Fruit fly (Drosophila melanogaster): ENCODE measurements around the gene CAHbeta.

DNA sequence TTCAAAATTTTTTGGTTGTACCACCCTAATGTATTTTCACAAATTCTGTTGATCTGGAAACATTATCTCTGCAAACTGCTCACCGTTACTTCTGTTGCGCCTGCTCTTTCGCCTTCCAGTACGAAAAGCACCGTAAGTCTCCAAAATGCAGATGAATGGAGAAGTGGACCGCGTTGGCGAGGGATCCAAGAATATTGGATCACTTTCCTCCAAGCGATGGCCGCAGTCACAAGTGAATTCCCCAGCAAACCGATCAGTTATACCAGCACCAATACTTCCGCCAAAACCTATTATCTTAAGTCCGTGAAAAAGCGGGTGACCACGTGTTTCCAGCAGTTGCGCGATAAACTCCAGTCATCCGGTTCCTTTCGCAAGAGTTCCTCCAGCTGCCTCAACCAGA lies 45.7 kb upstream of the CAHbeta start, which contains the start of gene osk:
- TF ChIP-seq EcR (GFP tag; optimal IDR thresholded peaks at IDR 0.05) (no peak), pan (optimal IDR thresholded peaks at IDR 0.05) (no peak)
